Fruit fly (Drosophila melanogaster) whole organism, embryonic: ENCODE results near the gene gfzf.
A peak's percentile ranks its signal among the peaks of the same experiment; 100 is the strongest.

ENCODE experiments used
- Adf1 ChIP-seq: fragments of 200-800 bp; sonication (Bioruptor generic); IDR thresholded peaks from 2 replicates; pipeline ENCODE4 v1.3.6; 2022; ENCODE audit warnings: missing biosample characterization, missing genetic modification characterization
- Awh ChIP-seq: fragments of 200-800 bp; sonication (Bioruptor generic); IDR thresholded peaks from 2 replicates; pipeline ENCODE4, ENCODE4 v1.3.6; 2022; ENCODE audit warnings: missing biosample characterization, missing genetic modification characterization
- CG10654 ChIP-seq: fragments of 200-800 bp; sonication (Bioruptor generic); optimal IDR thresholded peaks from 2 replicates; lab custom pipeline; 2016; ENCODE audit warnings: missing biosample characterization, missing genetic modification characterization
- CG11093 ChIP-seq: fragments of 200-800 bp; sonication (Bioruptor generic); IDR thresholded peaks from 3 replicates; pipeline ENCODE4 v1.3.6; 2022; ENCODE audit warnings: missing biosample characterization, missing genetic modification characterization
- CG12299 ChIP-seq: fragments of 200-800 bp; sonication (Bioruptor generic); optimal IDR thresholded peaks from 2 replicates; lab custom pipeline; 2018; ENCODE audit warnings: missing biosample characterization, mild to moderate bottlenecking, missing genetic modification characterization
- CG1602 ChIP-seq: fragments of 200-800 bp; sonication (Bioruptor generic); optimal IDR thresholded peaks from 3 replicates; lab custom pipeline; 2016; ENCODE audit warnings: missing biosample characterization, missing genetic modification characterization
- CG16863 ChIP-seq: fragments of 200-800 bp; sonication (Bioruptor generic); optimal IDR thresholded peaks from 3 replicates; lab custom pipeline; 2016; ENCODE audit warnings: missing biosample characterization, missing genetic modification characterization
- CG17361 ChIP-seq: fragments of 200-800 bp; sonication (Bioruptor generic); IDR thresholded peaks from 3 replicates; pipeline ENCODE4 v1.3.6; 2022; ENCODE audit warnings: missing biosample characterization, missing genetic modification characterization
- CG17802 ChIP-seq: fragments of 200-800 bp; sonication (Bioruptor generic); optimal IDR thresholded peaks from 2 replicates; lab custom pipeline; 2018; ENCODE audit warnings: missing biosample characterization, mild to moderate bottlenecking, missing genetic modification characterization, moderate library complexity
- CG17912 ChIP-seq: fragments of 200-800 bp; sonication (Bioruptor generic); optimal IDR thresholded peaks from 2 replicates; lab custom pipeline; 2018; ENCODE audit warnings: missing biosample characterization, mild to moderate bottlenecking, missing genetic modification characterization
- CG18011 ChIP-seq: fragments of 200-800 bp; sonication (Bioruptor generic); optimal IDR thresholded peaks from 2 replicates; lab custom pipeline; 2017; ENCODE audit warnings: missing biosample characterization, missing genetic modification characterization, mild to moderate bottlenecking, moderate library complexity, missing genotype
- CG1832 ChIP-seq: fragments of 200-800 bp; sonication (Bioruptor generic); optimal IDR thresholded peaks from 2 replicates; lab custom pipeline; 2017; ENCODE audit warnings: missing biosample characterization, mild to moderate bottlenecking, missing genetic modification characterization, inconsistent platforms
- CG34224 ChIP-seq: fragments of 200-800 bp; sonication (Bioruptor generic); IDR thresholded peaks from 3 replicates; pipeline ENCODE4 v1.3.6; 2022; ENCODE audit warnings: missing biosample characterization, missing genetic modification characterization; ENCODE audit not compliant: partially characterized antibody
- CG3726 ChIP-seq: fragments of 200-800 bp; sonication (Bioruptor generic); IDR thresholded peaks from 3 replicates; pipeline ENCODE4, ENCODE4 v1.3.6; 2022; ENCODE audit warnings: missing biosample characterization, missing genetic modification characterization
- CG4404 ChIP-seq: fragments of 200-800 bp; sonication (Bioruptor generic); IDR thresholded peaks from 2 replicates; pipeline ENCODE4 v1.3.6; 2022; ENCODE audit warnings: missing biosample characterization, missing genetic modification characterization
- CG4617 ChIP-seq: fragments of 200-800 bp; sonication (Bioruptor generic); optimal IDR thresholded peaks from 3 replicates; lab custom pipeline; 2016; ENCODE audit warnings: missing biosample characterization, missing genetic modification characterization, borderline replicate concordance
- CG6683 ChIP-seq: fragments of 200-800 bp; sonication (Bioruptor generic); optimal IDR thresholded peaks from 2 replicates; lab custom pipeline; 2017; ENCODE audit warnings: missing biosample characterization, mild to moderate bottlenecking, missing genetic modification characterization, missing genetic modification reagents
- CG9437 ChIP-seq: fragments of 200-800 bp; sonication (Bioruptor generic); optimal IDR thresholded peaks from 2 replicates; lab custom pipeline; 2018; ENCODE audit warnings: missing biosample characterization, mild to moderate bottlenecking, missing genetic modification characterization
- CG9609 ChIP-seq: fragments of 200-800 bp; sonication (Bioruptor generic); optimal IDR thresholded peaks from 3 replicates; lab custom pipeline; 2016; ENCODE audit warnings: missing biosample characterization, missing genetic modification characterization
- CHES-1-like ChIP-seq: fragments of 200-800 bp; sonication (Bioruptor generic); optimal IDR thresholded peaks from 2 replicates; lab custom pipeline; 2016; ENCODE audit warnings: missing biosample characterization, missing genetic modification characterization
- Deaf1 ChIP-seq: fragments of 200-800 bp; optimal IDR thresholded peaks from 3 replicates; lab custom pipeline; 2019; ENCODE audit warnings: missing biosample characterization, mild to moderate bottlenecking, missing genetic modification characterization, moderate library complexity
- MESR4 ChIP-seq: fragments of 200-800 bp; sonication (Bioruptor generic); optimal IDR thresholded peaks from 2 replicates; lab custom pipeline; 2018; ENCODE audit warnings: missing biosample characterization, mild to moderate bottlenecking, missing genetic modification characterization, moderate library complexity
- MTF-1 ChIP-seq: fragments of 200-800 bp; sonication (Bioruptor generic); optimal IDR thresholded peaks from 2 replicates; lab custom pipeline; 2018; ENCODE audit warnings: missing biosample characterization, mild to moderate bottlenecking, missing genetic modification characterization, borderline replicate concordance
- Meics ChIP-seq: fragments of 200-800 bp; sonication (Bioruptor generic); optimal IDR thresholded peaks from 2 replicates; lab custom pipeline; 2017; ENCODE audit warnings: missing biosample characterization, mild to moderate bottlenecking, missing genetic modification characterization
- NFAT ChIP-seq: fragments of 200-800 bp; sonication (Bioruptor generic); IDR thresholded peaks from 2 replicates; pipeline ENCODE4 v1.3.6; 2022; ENCODE audit warnings: missing biosample characterization, missing genetic modification characterization
- Poxn ChIP-seq: fragments of 200-800 bp; sonication (Bioruptor generic); IDR thresholded peaks from 2 replicates; pipeline ENCODE4 v1.3.6; 2022; ENCODE audit warnings: missing biosample characterization, missing genetic modification characterization
- Sry-δ ChIP-seq: fragments of 200-800 bp; sonication (Bioruptor generic); optimal IDR thresholded peaks from 2 replicates; lab custom pipeline; 2016; ENCODE audit warnings: missing biosample characterization, missing genetic modification characterization
- Trl ChIP-seq, 3 experiments: fragments of >200 bp in 2 of 3; fragments of 200-800 bp in 1 of 3; sonication (Bioruptor generic) in 1 of 3; optimal IDR thresholded peaks; 2 replicates in 1 of 3; 3 replicates in 2 of 3; lab custom pipeline; 2016 to 2017; ENCODE audit warnings: missing biosample characterization in 1 of 3, missing genetic modification characterization in 1 of 3
- Xrp1 ChIP-seq: fragments of 200-800 bp; sonication (Bioruptor generic); IDR thresholded peaks from 2 replicates; pipeline ENCODE4 v1.3.6; 2022; ENCODE audit warnings: missing biosample characterization, missing genetic modification characterization
- abd-A ChIP-seq: fragments of 200-800 bp; sonication (Bioruptor generic); optimal IDR thresholded peaks from 3 replicates; lab custom pipeline; 2019; ENCODE audit warnings: missing biosample characterization, mild to moderate bottlenecking, missing genetic modification characterization, moderate library complexity
- aop ChIP-seq: fragments of 200-800 bp; sonication (Bioruptor generic); IDR thresholded peaks from 2 replicates; pipeline ENCODE4 v1.3.6; 2022; ENCODE audit warnings: missing biosample characterization, missing genetic modification characterization
- bbx ChIP-seq: fragments of 200-800 bp; sonication (Bioruptor generic); IDR thresholded peaks from 2 replicates; pipeline ENCODE4 v1.3.6; 2022; ENCODE audit warnings: missing biosample characterization, missing genetic modification characterization; ENCODE audit not compliant: partially characterized antibody
- chinmo ChIP-seq: fragments of 200-800 bp; sonication (Bioruptor generic); IDR thresholded peaks from 4 replicates; pipeline ENCODE4 v1.3.6; 2022; ENCODE audit warnings: missing biosample characterization, missing genetic modification characterization; ENCODE audit not compliant: partially characterized antibody
- crp ChIP-seq, 2 experiments: fragments of 200-800 bp; sonication (Bioruptor generic); optimal IDR thresholded peaks; 2 replicates in 1 of 2; 3 replicates in 1 of 2; lab custom pipeline; 2017; ENCODE audit warnings: missing biosample characterization in 2 of 2, missing genetic modification characterization in 2 of 2, mild to moderate bottlenecking in 1 of 2, moderate library complexity in 1 of 2
- dimm ChIP-seq: fragments of 200-800 bp; sonication (Bioruptor generic); IDR thresholded peaks from 2 replicates; pipeline ENCODE4 v1.3.6; 2022; ENCODE audit warnings: missing biosample characterization, missing genetic modification characterization
- disco-r ChIP-seq: fragments of 200-800 bp; sonication (Bioruptor generic); optimal IDR thresholded peaks from 2 replicates; lab custom pipeline; 2016; ENCODE audit warnings: missing biosample characterization, missing genetic modification characterization
- dmrt11E ChIP-seq: fragments of 200-800 bp; sonication (Bioruptor generic); optimal IDR thresholded peaks from 3 replicates; lab custom pipeline; 2018; ENCODE audit warnings: missing biosample characterization, mild to moderate bottlenecking, missing genetic modification characterization, moderate library complexity
- fd64A ChIP-seq: fragments of 200-800 bp; sonication (Bioruptor generic); optimal IDR thresholded peaks from 3 replicates; lab custom pipeline; 2018; ENCODE audit warnings: missing biosample characterization, mild to moderate bottlenecking, missing genetic modification characterization
- gro ChIP-seq: fragments of 200-800 bp; sonication (Bioruptor generic); optimal IDR thresholded peaks from 2 replicates; lab custom pipeline; 2016; ENCODE audit warnings: missing biosample characterization, missing genetic modification characterization
- her ChIP-seq: fragments of 200-800 bp; sonication (Bioruptor generic); optimal IDR thresholded peaks from 2 replicates; lab custom pipeline; 2016; ENCODE audit warnings: missing biosample characterization, missing genetic modification characterization
- jigr1 ChIP-seq: fragments of 200-800 bp; sonication (Bioruptor generic); IDR thresholded peaks from 3 replicates; pipeline ENCODE4 v1.3.6; 2022; ENCODE audit warnings: missing biosample characterization, missing genetic modification characterization
- jumu ChIP-seq: fragments of 200-800 bp; sonication (Bioruptor generic); optimal IDR thresholded peaks from 3 replicates; lab custom pipeline; 2016; ENCODE audit warnings: missing biosample characterization, missing genetic modification characterization
- kay ChIP-seq: fragments of 200-800 bp; sonication (Bioruptor generic); optimal IDR thresholded peaks from 2 replicates; lab custom pipeline; 2016; ENCODE audit warnings: missing biosample characterization, missing genetic modification characterization
- nerfin-1 ChIP-seq: fragments of 200-800 bp; sonication (Bioruptor generic); optimal IDR thresholded peaks from 3 replicates; lab custom pipeline; 2019; ENCODE audit warnings: missing biosample characterization, mild to moderate bottlenecking, missing genetic modification characterization, moderate library complexity
- pros ChIP-seq: fragments of 200-800 bp; sonication (Bioruptor generic); optimal IDR thresholded peaks from 3 replicates; lab custom pipeline; 2019; ENCODE audit warnings: missing biosample characterization, mild to moderate bottlenecking, missing genetic modification characterization, moderate library complexity
- pzg ChIP-seq: fragments of 200-800 bp; sonication (Bioruptor generic); optimal IDR thresholded peaks from 3 replicates; lab custom pipeline; 2018; ENCODE audit warnings: missing biosample characterization, mild to moderate bottlenecking, missing genetic modification characterization, moderate library complexity
- ranshi ChIP-seq: fragments of 200-800 bp; sonication (Bioruptor generic); IDR thresholded peaks from 2 replicates; pipeline ENCODE4 v1.3.6; 2022; ENCODE audit warnings: missing biosample characterization, missing genetic modification characterization
- zf30C ChIP-seq: fragments of 200-800 bp; sonication (Bioruptor generic); optimal IDR thresholded peaks from 3 replicates; lab custom pipeline; 2018; ENCODE audit warnings: missing biosample characterization, mild to moderate bottlenecking, missing genetic modification characterization

gfzf gene

DNA sequence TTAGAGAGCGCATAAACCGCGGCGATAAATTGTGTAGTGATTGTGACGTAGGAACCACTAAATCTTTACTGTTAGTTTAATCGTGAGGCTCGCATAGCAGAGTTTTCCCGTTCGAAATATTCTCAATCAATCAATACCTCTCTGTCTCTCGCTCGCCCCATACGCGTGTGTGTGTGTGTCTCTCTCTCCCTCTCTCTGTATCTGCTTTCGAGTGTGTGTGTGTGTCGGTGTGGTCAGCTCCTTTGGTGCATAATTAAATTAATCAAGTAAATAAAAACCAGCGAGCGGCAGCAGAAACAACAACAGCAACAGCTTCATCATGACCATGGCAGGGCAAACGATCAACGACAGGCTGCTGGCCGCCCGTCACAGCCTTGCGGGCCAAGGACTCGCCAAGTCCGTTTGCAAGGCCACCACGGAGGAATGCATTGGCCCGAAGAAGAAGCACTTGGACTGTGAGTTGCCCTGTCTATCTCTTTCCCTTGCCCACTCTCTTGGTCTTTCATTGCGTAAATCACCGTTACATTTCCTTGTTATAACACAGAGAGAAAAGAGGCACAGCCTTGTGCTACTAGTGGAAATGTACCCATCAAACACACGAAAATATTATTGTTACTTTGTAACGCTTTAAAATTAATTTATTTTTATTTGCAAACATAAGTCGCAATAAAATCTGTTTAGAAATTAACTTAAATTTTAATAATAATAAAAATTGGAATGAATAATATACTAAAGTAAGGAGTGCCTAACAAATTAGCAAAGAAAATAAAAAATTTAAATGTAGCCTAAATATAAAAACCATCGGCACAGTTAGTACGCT lies 36.5 kb upstream of the gfzf start (continued):
- TF ChIP-seq dmrt11E (peak; percentile 20), chinmo (GFP tag; lab: Robert Waterston, UW) (0 out of 4 replicates have a peak, but pooled peaks have one; percentile 52), CG9609 (GFP tag; lab: Kevin White, UChicago) (no peak), jumu (GFP tag; lab: Kevin White, UChicago) (no peak), jigr1 (no peak), Meics (GFP tag; lab: Kevin White, UChicago) (peak; percentile 9), pzg (GFP tag; lab: Kevin White, UChicago) (no peak), CG9437 (no peak), aop (GFP tag; lab: Robert Waterston, UW) (no peak), CG17912 (GFP tag; lab: Kevin White, UChicago) (no peak), fd64A (no peak), zf30C (GFP tag; lab: Kevin White, UChicago) (peak; percentile 72), bbx (GFP tag; lab: Robert Waterston, UW) (no peak), disco-r (GFP tag; lab: Kevin White, UChicago) (no peak), Deaf1 (tag; lab: Kevin White, UChicago) (no peak), Adf1 (no peak), dimm (GFP tag; lab: Robert Waterston, UW) (no peak), CG12299 (tag; lab: Kevin White, UChicago) (no peak), CG16863 (GFP tag; lab: Kevin White, UChicago) (no peak), CG4404 (GFP tag; lab: Robert Waterston, UW) (no peak), her (GFP tag; lab: Kevin White, UChicago) (no peak), Trl (optimal IDR thresholded peaks at IDR 0.05; lab: Kevin White, UChicago) (peak; percentile 84 to 92), Trl (GFP tag; optimal IDR thresholded peaks at IDR 0.05; lab: Kevin White, UChicago) (peak; percentile 31), Sry-δ (GFP tag; lab: Kevin White, UChicago) (peak; percentile 7), abd-A (tag; lab: Kevin White, UChicago) (no peak), MTF-1 (GFP tag; lab: Kevin White, UChicago) (no peak), CG17361 (GFP tag; lab: Robert Waterston, UW) (peak; percentile 61; the same call in 2 of the 3 replicates), CHES-1-like (GFP tag; lab: Kevin White, UChicago) (no peak), gro (no peak), CG34224 (GFP tag; lab: Robert Waterston, UW) (0 out of 3 replicates have a peak, but pooled peaks have one; percentile 34), pros (GFP tag; lab: Kevin White, UChicago) (peak; percentile 3), MESR4 (GFP tag; lab: Kevin White, UChicago) (peak; percentile 81), nerfin-1 (tag; lab: Kevin White, UChicago) (peak; percentile 87), Xrp1 (GFP tag; lab: Robert Waterston, UW) (0 out of 2 replicates have a peak, but pooled peaks have one; percentile 30), CG17802 (tag; lab: Kevin White, UChicago) (no peak), Poxn (GFP tag; lab: Robert Waterston, UW) (no peak), CG11093 (GFP tag; lab: Robert Waterston, UW) (no peak), CG18011 (GFP tag; lab: Kevin White, UChicago) (no peak), kay (GFP tag; lab: Kevin White, UChicago) (no peak), crp (GFP tag; optimal IDR thresholded peaks at IDR 0.05; lab: Kevin White, UChicago) (no peak), ranshi (0 out of 2 replicates have a peak, but pooled peaks have one; percentile 13), Awh (no peak), CG3726 (no peak), CG6683 (GFP tag; lab: Kevin White, UChicago) (no peak), CG1602 (GFP tag; lab: Kevin White, UChicago) (no peak), CG10654 (GFP tag; lab: Kevin White, UChicago) (no peak), CG1832 (GFP tag; lab: Kevin White, UChicago) (peak; percentile 53), CG4617 (GFP tag; lab: Kevin White, UChicago) (peak; percentile 78), NFAT (GFP tag; lab: Robert Waterston, UW) (no peak)
